Fruit fly (Drosophila melanogaster): ENCODE results near the gene Axs.

dm6 chrX:16641101-16641420 is 42.6 kb downstream of the Axs start:
- TF ChIP-seq CG8924 (tag; optimal IDR thresholded peaks at IDR 0.05) (no peak), CG14965 (GFP tag; optimal IDR thresholded peaks at IDR 0.05; ENCODE audit: borderline replicate concordance) (no peak), CG3065 (GFP tag; optimal IDR thresholded peaks at IDR 0.05) (no peak), CG12659 (GFP tag; optimal IDR thresholded peaks at IDR 0.05) (no peak), salm (tag; optimal IDR thresholded peaks at IDR 0.05) (no peak)

Measured in whole organism, embryonic.